Worm (Caenorhabditis elegans) whole organism, L1 larva: ENCODE results near the gene Y54G2A.11.

Source experiments
- aha-1 ChIP-seq: fragments of 150-350 bp; optimal IDR thresholded peaks from 2 replicates; lab custom pipeline; 2014; ENCODE audit warnings: missing biosample characterization, missing genetic modification characterization
- lin-13 ChIP-seq: fragments of 150-350 bp; optimal IDR thresholded peaks from 2 replicates; lab custom pipeline; 2014; ENCODE audit warnings: missing biosample characterization, missing genetic modification reagents, missing genetic modification characterization
- lin-35 ChIP-seq, 2 experiments: fragments of 150-350 bp; optimal IDR thresholded peaks; 2 replicates each; lab custom pipeline; 2014; ENCODE audit warnings: missing biosample characterization in 2 of 2, missing genetic modification characterization in 2 of 2, missing genetic modification reagents in 2 of 2
- lsy-2 ChIP-seq, 2 experiments: fragments of 150-350 bp; optimal IDR thresholded peaks; 2 replicates each; lab custom pipeline; 2014; ENCODE audit warnings: missing biosample characterization in 2 of 2, missing genetic modification characterization in 2 of 2
- nhr-28 ChIP-seq: fragments of 150-350 bp; optimal IDR thresholded peaks from 2 replicates; lab custom pipeline; 2014; ENCODE audit warnings: missing biosample characterization, missing genetic modification characterization
- skn-1 ChIP-seq: fragments of 150-350 bp; optimal IDR thresholded peaks from 2 replicates; lab custom pipeline; 2014; ENCODE audit warnings: missing biosample characterization, missing genetic modification characterization
- tbx-2 ChIP-seq: sonication (generic microtip); optimal IDR thresholded peaks from 2 replicates; lab custom pipeline; 2016; ENCODE audit warnings: missing genetic modification characterization, missing compliant biosample characterization

ce11 chrIV:2802193-2802592 lies 30.6 kb upstream of the Y54G2A.11 start:
- TF ChIP-seq lsy-2 (tag; optimal IDR thresholded peaks at IDR 0.05; lab: Kevin White, UChicago) (no peak), lin-35 (GFP tag; optimal IDR thresholded peaks at IDR 0.05; lab: Kevin White, UChicago) (no peak), aha-1 (tag; lab: Kevin White, UChicago) (no peak), tbx-2 (no peak), nhr-28 (tag; lab: Kevin White, UChicago) (no peak), skn-1 (no peak), lin-13 (GFP tag; lab: Kevin White, UChicago) (no peak)
